Worm (Caenorhabditis elegans) whole organism, early embryonic: ENCODE results near the gene W06E11.1.

ENCODE experiments used
- B0310.2 ChIP-seq: sonication (generic microtip); optimal IDR thresholded peaks from 2 replicates; lab custom pipeline; 2016; ENCODE audit warnings: mild to moderate bottlenecking, missing genetic modification characterization, missing compliant biosample characterization
- F13C5.2 ChIP-seq: sonication (generic microtip); optimal IDR thresholded peaks from 2 replicates; lab custom pipeline; 2017; ENCODE audit warnings: mild to moderate bottlenecking, missing genetic modification characterization, inconsistent platforms, missing compliant biosample characterization
- aly-1 ChIP-seq: sonication (generic microtip); optimal IDR thresholded peaks from 2 replicates; lab custom pipeline; 2016; ENCODE audit warnings: missing genetic modification characterization, missing compliant biosample characterization
- ama-1 ChIP-seq: fragments of 150-350 bp; optimal IDR thresholded peaks from 2 replicates; lab custom pipeline; 2014
- ceh-13 ChIP-seq: fragments of 200-800 bp; sonication (Bioruptor generic); optimal IDR thresholded peaks from 2 replicates; lab custom pipeline; 2018; ENCODE audit warnings: mild to moderate bottlenecking, missing genetic modification characterization, missing compliant biosample characterization
- ceh-36 ChIP-seq: sonication (generic microtip); optimal IDR thresholded peaks from 2 replicates; lab custom pipeline; 2016; ENCODE audit warnings: missing genetic modification characterization, inconsistent platforms, missing compliant biosample characterization
- ets-7 ChIP-seq: sonication (generic microtip); optimal IDR thresholded peaks from 2 replicates; lab custom pipeline; 2016; ENCODE audit warnings: missing genotype, missing genetic modification characterization, missing compliant biosample characterization
- flt-1 ChIP-seq: fragments of 200-800 bp; sonication (Bioruptor generic); IDR thresholded peaks from 2 replicates; pipeline ENCODE4 v1.3.6; 2022; ENCODE audit warnings: missing genetic modification characterization, missing compliant biosample characterization
- hmbx-1 ChIP-seq: sonication (generic microtip); optimal IDR thresholded peaks from 2 replicates; lab custom pipeline; 2016; ENCODE audit warnings: mild to moderate bottlenecking, missing genetic modification characterization, missing compliant biosample characterization
- hmg-4 ChIP-seq: fragments of 200-800 bp; sonication (Bioruptor generic); optimal IDR thresholded peaks from 2 replicates; lab custom pipeline; 2018; ENCODE audit warnings: mild to moderate bottlenecking, missing genetic modification characterization, missing compliant biosample characterization
- hnd-1 ChIP-seq: sonication (generic microtip); optimal IDR thresholded peaks from 2 replicates; lab custom pipeline; 2016; ENCODE audit warnings: missing genetic modification characterization, missing compliant biosample characterization
- pes-1 ChIP-seq: fragments of 200-800 bp; sonication (Bioruptor generic); IDR thresholded peaks from 2 replicates; pipeline ENCODE4 v1.3.6; 2022; ENCODE audit warnings: missing genetic modification reagents, missing genetic modification characterization, missing compliant biosample characterization
- scrt-1 ChIP-seq: fragments of 200-800 bp; sonication (Bioruptor generic); IDR thresholded peaks from 2 replicates; pipeline ENCODE4 v1.3.6; 2022; ENCODE audit warnings: missing genetic modification characterization, missing compliant biosample characterization
- sea-1 ChIP-seq: fragments of 200-800 bp; sonication (Bioruptor generic); conservative IDR thresholded peaks from 2 replicates; pipeline ENCODE4 v1.3.6; 2022; ENCODE audit warnings: missing genetic modification characterization, missing compliant biosample characterization
- tbx-11 ChIP-seq: fragments of 200-800 bp; sonication (Bioruptor generic); IDR thresholded peaks from 2 replicates; pipeline ENCODE4 v1.3.6; 2022; ENCODE audit warnings: missing genetic modification characterization, missing compliant biosample characterization
- tbx-37 ChIP-seq: fragments of 200-800 bp; sonication (Bioruptor generic); conservative IDR thresholded peaks from 2 replicates; pipeline ENCODE4 v1.3.6; 2022; ENCODE audit warnings: missing genetic modification reagents, missing genetic modification characterization, missing compliant biosample characterization
- tra-4 ChIP-seq: sonication (generic microtip); optimal IDR thresholded peaks from 2 replicates; lab custom pipeline; 2017; ENCODE audit warnings: missing genetic modification characterization, missing compliant biosample characterization

The W06E11.1 gene

ce11 chrIII:641759-642158 lies at the start of gene W06E11.1:
W06E11.1 (plus strand) TSS chrIII:642059.
- TF ChIP-seq ceh-13 (GFP tag; lab: Kevin White, UChicago) (no peak), B0310.2 (tag; lab: Kevin White, UChicago) (no peak), hmg-4 (no peak), aly-1 (tag; lab: Kevin White, UChicago) (no peak), sea-1 (no peak), flt-1 (GFP tag; lab: Robert Waterston, UW) (no peak), tra-4 (tag; lab: Kevin White, UChicago) (no peak), ama-1 (no peak), ceh-36 (tag; lab: Kevin White, UChicago) (no peak), tbx-11 (GFP tag; lab: Robert Waterston, UW) (no peak), scrt-1 (no peak), tbx-37 (GFP tag; lab: Robert Waterston, UW) (no peak), hnd-1 (tag; lab: Kevin White, UChicago) (no peak), ets-7 (no peak), pes-1 (GFP tag; lab: Robert Waterston, UW) (no peak), hmbx-1 (tag; lab: Kevin White, UChicago) (no peak), F13C5.2 (tag; lab: Kevin White, UChicago) (no peak)

- no peak for TF ChIP-seq hmbx-1 (tag; lab: Kevin White, UChicago)
- no peak for TF ChIP-seq sea-1
- no peak for TF ChIP-seq ama-1
- TF ChIP-seq hnd-1 (tag; lab: Kevin White, UChicago), result no peak
- no peak for TF ChIP-seq pes-1 (GFP tag; lab: Robert Waterston, UW)
- no peak for TF ChIP-seq aly-1 (tag; lab: Kevin White, UChicago)
- TF ChIP-seq F13C5.2 (tag; lab: Kevin White, UChicago), result no peak
- TF ChIP-seq ets-7, result no peak
- TF ChIP-seq ceh-13 (GFP tag; lab: Kevin White, UChicago), result no peak
- no peak for TF ChIP-seq hmg-4
- no peak for TF ChIP-seq scrt-1
- no peak for TF ChIP-seq flt-1 (GFP tag; lab: Robert Waterston, UW)
- no peak for TF ChIP-seq tbx-11 (GFP tag; lab: Robert Waterston, UW)
These were observed 46.4 kb upstream of the W06E11.1 start for ce11 chrIII:595449-595848.

- TF ChIP-seq ceh-36 (tag; lab: Kevin White, UChicago), result no peak
- no peak for TF ChIP-seq sea-1
- TF ChIP-seq scrt-1, result no peak
- no peak for TF ChIP-seq hnd-1 (tag; lab: Kevin White, UChicago)
- TF ChIP-seq hmbx-1 (tag; lab: Kevin White, UChicago), result no peak
- no peak for TF ChIP-seq ama-1
- TF ChIP-seq B0310.2 (tag; lab: Kevin White, UChicago), result no peak
- TF ChIP-seq ets-7, result no peak
- no peak for TF ChIP-seq hmg-4
- TF ChIP-seq tbx-11 (GFP tag; lab: Robert Waterston, UW), result no peak
- no peak for TF ChIP-seq F13C5.2 (tag; lab: Kevin White, UChicago)
- no peak for TF ChIP-seq tbx-37 (GFP tag; lab: Robert Waterston, UW)
- TF ChIP-seq tra-4 (tag; lab: Kevin White, UChicago), result no peak
- TF ChIP-seq pes-1 (GFP tag; lab: Robert Waterston, UW), result no peak
- TF ChIP-seq ceh-13 (GFP tag; lab: Kevin White, UChicago), result no peak
- TF ChIP-seq flt-1 (GFP tag; lab: Robert Waterston, UW), result no peak
- no peak for TF ChIP-seq aly-1 (tag; lab: Kevin White, UChicago)
These were observed 43.7 kb upstream of the W06E11.1 start for ce11 chrIII:598168-598567.

- no peak for TF ChIP-seq aly-1 (tag; lab: Kevin White, UChicago)
- no peak for TF ChIP-seq ama-1
- no peak for TF ChIP-seq ceh-36 (tag; lab: Kevin White, UChicago)
- no peak for TF ChIP-seq B0310.2 (tag; lab: Kevin White, UChicago)
- no peak for TF ChIP-seq ets-7
- no peak for TF ChIP-seq hmbx-1 (tag; lab: Kevin White, UChicago)
- TF ChIP-seq hmg-4, result no peak
- TF ChIP-seq hnd-1 (tag; lab: Kevin White, UChicago), result no peak
- TF ChIP-seq F13C5.2 (tag; lab: Kevin White, UChicago), result no peak
- no peak for TF ChIP-seq flt-1 (GFP tag; lab: Robert Waterston, UW)
- TF ChIP-seq sea-1, result no peak
- TF ChIP-seq tbx-11 (GFP tag; lab: Robert Waterston, UW), result no peak
- no peak for TF ChIP-seq ceh-13 (GFP tag; lab: Kevin White, UChicago)
- no peak for TF ChIP-seq pes-1 (GFP tag; lab: Robert Waterston, UW)
- no peak for TF ChIP-seq tra-4 (tag; lab: Kevin White, UChicago)
These were observed 43.2 kb upstream of the W06E11.1 start, which contains the start of gene Y55B1AR.2 for ce11 chrIII:598687-599086. Y55B1AR.2 (minus strand) TSS chrIII:598787.

- TF ChIP-seq hnd-1 (tag; lab: Kevin White, UChicago) (no peak), B0310.2 (tag; lab: Kevin White, UChicago) (no peak), ets-7 (no peak), flt-1 (GFP tag; lab: Robert Waterston, UW) (no peak), tbx-37 (GFP tag; lab: Robert Waterston, UW) (no peak), ceh-36 (tag; lab: Kevin White, UChicago) (no peak), scrt-1 (no peak), aly-1 (tag; lab: Kevin White, UChicago) (no peak), ceh-13 (GFP tag; lab: Kevin White, UChicago) (no peak), hmbx-1 (tag; lab: Kevin White, UChicago) (no peak), ama-1 (no peak), sea-1 (no peak), F13C5.2 (tag; lab: Kevin White, UChicago) (no peak), tra-4 (tag; lab: Kevin White, UChicago) (no peak), hmg-4 (no peak)
These were observed 42.6 kb upstream of the W06E11.1 start for ce11 chrIII:599279-599678.

- TF ChIP-seq ceh-36 (tag; lab: Kevin White, UChicago), result no peak
- no peak for TF ChIP-seq ama-1
- TF ChIP-seq hmg-4, result no peak
- TF ChIP-seq B0310.2 (tag; lab: Kevin White, UChicago), result no peak
- no peak for TF ChIP-seq ets-7
These were observed 41.4 kb upstream of the W06E11.1 start, which contains the start of gene lec-6 for ce11 chrIII:600316-600932. lec-6 (minus strand) TSS chrIII:600366.
